Worm (Caenorhabditis elegans) whole organism, L1 larva: Measurements from ENCODE around the gene cyy-1.

Source experiments
- C04F5.9 ChIP-seq: sonication (generic microtip); optimal IDR thresholded peaks from 2 replicates; lab custom pipeline; 2016; ENCODE audit warnings: missing genetic modification characterization, missing compliant biosample characterization
- F16B12.6 ChIP-seq: fragments of 150-350 bp; optimal IDR thresholded peaks from 2 replicates; lab custom pipeline; 2014; ENCODE audit warnings: missing biosample characterization, missing genetic modification characterization
- Y116A8C.19 ChIP-seq: sonication (generic microtip); optimal IDR thresholded peaks from 2 replicates; lab custom pipeline; 2016; ENCODE audit warnings: missing compliant biosample characterization, missing genetic modification characterization, borderline replicate concordance
- aha-1 ChIP-seq: fragments of 150-350 bp; optimal IDR thresholded peaks from 2 replicates; lab custom pipeline; 2014; ENCODE audit warnings: missing biosample characterization, missing genetic modification characterization
- aly-2 ChIP-seq: fragments of 150-350 bp; optimal IDR thresholded peaks from 2 replicates; lab custom pipeline; 2014; ENCODE audit warnings: missing biosample characterization, missing genetic modification characterization
- ama-1 ChIP-seq: fragments of 150-350 bp; optimal IDR thresholded peaks from 2 replicates; lab custom pipeline; 2014
- blmp-1 ChIP-seq: fragments of 150-350 bp; optimal IDR thresholded peaks from 2 replicates; lab custom pipeline; 2014; ENCODE audit warnings: missing biosample characterization, missing genetic modification characterization
- ceh-8 ChIP-seq: fragments of 200-800 bp; sonication (Bioruptor generic); optimal IDR thresholded peaks from 2 replicates; lab custom pipeline; 2018; ENCODE audit warnings: mild to moderate bottlenecking, missing genetic modification characterization, moderate library complexity, missing compliant biosample characterization
- ceh-90 ChIP-seq: sonication (generic microtip); optimal IDR thresholded peaks from 2 replicates; lab custom pipeline; 2016; ENCODE audit warnings: missing genetic modification characterization, missing compliant biosample characterization
- dpl-1 ChIP-seq, 3 experiments: fragments of 150-350 bp in 2 of 3; sonication (generic microtip) in 1 of 3; optimal IDR thresholded peaks; 2 replicates each; lab custom pipeline; 2014 to 2017; ENCODE audit warnings: missing biosample characterization in 3 of 3, missing genetic modification characterization in 3 of 3, missing genetic modification reagents in 3 of 3
- dsc-1 ChIP-seq: sonication (generic microtip); optimal IDR thresholded peaks from 2 replicates; lab custom pipeline; 2016; ENCODE audit warnings: mild to moderate bottlenecking, missing genetic modification characterization, missing compliant biosample characterization
- efl-1 ChIP-seq, 4 experiments: fragments of 150-350 bp; optimal IDR thresholded peaks in 3 of 4; peaks in 1 of 4; 1 replicate in 1 of 4; 2 replicates in 3 of 4; lab custom pipeline; 2014; ENCODE audit warnings: missing biosample characterization in 2 of 4, missing genetic modification characterization in 2 of 4, missing genetic modification reagents in 2 of 4
- efl-3 ChIP-seq: fragments of 200-800 bp; sonication (Bioruptor generic); optimal IDR thresholded peaks from 2 replicates; lab custom pipeline; 2018; ENCODE audit warnings: mild to moderate bottlenecking, missing genetic modification characterization, missing compliant biosample characterization
- egl-13 ChIP-seq: sonication (generic microtip); optimal IDR thresholded peaks from 2 replicates; lab custom pipeline; 2016; ENCODE audit warnings: missing genotype, missing genetic modification reagents, missing genetic modification characterization, missing compliant biosample characterization
- egl-27 ChIP-seq, 2 experiments: fragments of 150-350 bp in 1 of 2; sonication (generic microtip); optimal IDR thresholded peaks; 3 replicates each; lab custom pipeline; 2017 to 2018; ENCODE audit warnings: missing biosample characterization in 2 of 2, missing genetic modification characterization in 2 of 2, missing genetic modification reagents in 2 of 2
- elt-2 ChIP-seq: sonication (generic microtip); optimal IDR thresholded peaks from 2 replicates; lab custom pipeline; 2016; ENCODE audit warnings: missing genetic modification characterization, mild to moderate bottlenecking, inconsistent platforms, missing compliant biosample characterization, missing genetic modification reagents
- elt-3 ChIP-seq, 6 experiments: fragments of 150-350 bp in 1 of 6; sonication (generic microtip); optimal IDR thresholded peaks; 2 replicates each; lab custom pipeline; 2017 to 2018; ENCODE audit warnings: missing biosample characterization in 6 of 6, missing genetic modification characterization in 6 of 6, inconsistent platforms in 1 of 6
- fkh-10 ChIP-seq: sonication (generic microtip); optimal IDR thresholded peaks from 2 replicates; lab custom pipeline; 2017; ENCODE audit warnings: missing biosample characterization, missing genetic modification reagents, missing genetic modification characterization
- fkh-8 ChIP-seq: sonication (generic microtip); optimal IDR thresholded peaks from 2 replicates; lab custom pipeline; 2016; ENCODE audit warnings: mild to moderate bottlenecking, missing genetic modification characterization, missing compliant biosample characterization
- hlh-17 ChIP-seq: fragments of 200-800 bp; sonication (Bioruptor generic); optimal IDR thresholded peaks from 2 replicates; lab custom pipeline; 2018; ENCODE audit warnings: missing genetic modification characterization, mild to moderate bottlenecking, missing compliant biosample characterization, moderate library complexity, borderline replicate concordance
- hlh-4 ChIP-seq: sonication (generic microtip); optimal IDR thresholded peaks from 2 replicates; lab custom pipeline; 2016; ENCODE audit warnings: mild to moderate bottlenecking, missing genetic modification characterization, missing compliant biosample characterization
- hpl-2 ChIP-seq: fragments of 150-350 bp; optimal IDR thresholded peaks from 2 replicates; lab custom pipeline; 2014; ENCODE audit warnings: missing biosample characterization, missing genetic modification reagents, missing genetic modification characterization
- isw-1 ChIP-seq: fragments of 200-800 bp; sonication (Bioruptor generic); IDR thresholded peaks from 2 replicates; pipeline ENCODE4 v1.3.6; 2022; ENCODE audit warnings: missing genetic modification characterization, missing compliant biosample characterization
- jun-1 ChIP-seq: fragments of 150-350 bp; optimal IDR thresholded peaks from 2 replicates; lab custom pipeline; 2014; ENCODE audit warnings: missing biosample characterization, missing genetic modification reagents, missing genetic modification characterization
- lin-13 ChIP-seq: fragments of 150-350 bp; optimal IDR thresholded peaks from 2 replicates; lab custom pipeline; 2014; ENCODE audit warnings: missing biosample characterization, missing genetic modification reagents, missing genetic modification characterization
- lin-14 ChIP-seq: fragments of 200-800 bp; sonication (Bioruptor generic); optimal IDR thresholded peaks from 2 replicates; lab custom pipeline; 2018; ENCODE audit warnings: mild to moderate bottlenecking, missing genetic modification characterization, moderate library complexity, missing compliant biosample characterization
- lin-15B ChIP-seq: fragments of 150-350 bp; sonication (generic microtip); optimal IDR thresholded peaks from 3 replicates; lab custom pipeline; 2014; ENCODE audit warnings: missing biosample characterization, missing genetic modification characterization
- lin-39 ChIP-seq: fragments of 150-350 bp; optimal IDR thresholded peaks from 2 replicates; lab custom pipeline; 2014; ENCODE audit warnings: missing biosample characterization, missing genetic modification reagents, missing genetic modification characterization
- lir-3 ChIP-seq: sonication (generic microtip); optimal IDR thresholded peaks from 2 replicates; lab custom pipeline; 2016; ENCODE audit warnings: mild to moderate bottlenecking, missing genetic modification characterization, moderate library complexity, missing compliant biosample characterization; ENCODE audit not compliant: poor library complexity
- lsy-2 ChIP-seq, 2 experiments: fragments of 150-350 bp; optimal IDR thresholded peaks; 2 replicates each; lab custom pipeline; 2014; ENCODE audit warnings: missing biosample characterization in 2 of 2, missing genetic modification characterization in 2 of 2
- mab-9 ChIP-seq: fragments of 200-800 bp; sonication (Bioruptor generic); IDR thresholded peaks from 2 replicates; pipeline ENCODE4 v1.3.6; 2022; ENCODE audit warnings: missing genetic modification reagents, missing genetic modification characterization, missing compliant biosample characterization
- nhr-11 ChIP-seq: fragments of 150-350 bp; optimal IDR thresholded peaks from 2 replicates; lab custom pipeline; 2014; ENCODE audit warnings: missing biosample characterization, missing genetic modification characterization
- nhr-12 ChIP-seq: sonication (generic microtip); optimal IDR thresholded peaks from 2 replicates; lab custom pipeline; 2017; ENCODE audit warnings: missing biosample characterization, missing genetic modification characterization
- nhr-19 ChIP-seq: fragments of 200-800 bp; sonication (Bioruptor generic); conservative IDR thresholded peaks from 2 replicates; pipeline ENCODE4 v1.3.6; 2022; ENCODE audit warnings: missing genetic modification characterization, missing compliant biosample characterization
- nhr-47 ChIP-seq: sonication (generic microtip); optimal IDR thresholded peaks from 2 replicates; lab custom pipeline; 2016; ENCODE audit warnings: mild to moderate bottlenecking, missing genetic modification characterization, moderate library complexity, missing compliant biosample characterization
- nhr-76 ChIP-seq: sonication (generic microtip); optimal IDR thresholded peaks from 2 replicates; lab custom pipeline; 2017; ENCODE audit warnings: missing biosample characterization, missing genetic modification characterization
- nhr-84 ChIP-seq: sonication (generic microtip); optimal IDR thresholded peaks from 2 replicates; lab custom pipeline; 2017; ENCODE audit warnings: missing biosample characterization, missing genetic modification characterization
- nhr-85 ChIP-seq: sonication (generic microtip); peaks from one replicate; lab custom pipeline; 2016; ENCODE audit warnings: missing genetic modification characterization, inconsistent platforms, missing compliant biosample characterization
- snpc-4 ChIP-seq: fragments of 150-350 bp; optimal IDR thresholded peaks from 2 replicates; lab custom pipeline; 2014; ENCODE audit warnings: missing biosample characterization, missing genetic modification characterization
- snu-23 ChIP-seq: sonication (generic microtip); optimal IDR thresholded peaks from 2 replicates; lab custom pipeline; 2016; ENCODE audit warnings: missing genetic modification characterization, missing compliant biosample characterization
- sox-4 ChIP-seq: sonication (generic microtip); optimal IDR thresholded peaks from 2 replicates; lab custom pipeline; 2016; ENCODE audit warnings: missing genetic modification characterization, missing compliant biosample characterization
- sup-37 ChIP-seq: fragments of 200-800 bp; sonication (Bioruptor generic); optimal IDR thresholded peaks from 2 replicates; lab custom pipeline; 2018; ENCODE audit warnings: mild to moderate bottlenecking, missing genetic modification characterization, missing compliant biosample characterization
- swsn-7 ChIP-seq: sonication (generic microtip); optimal IDR thresholded peaks from 2 replicates; lab custom pipeline; 2016; ENCODE audit warnings: missing genetic modification characterization, missing compliant biosample characterization
- unc-130 ChIP-seq: fragments of 150-350 bp; optimal IDR thresholded peaks from 2 replicates; lab custom pipeline; 2017; ENCODE audit warnings: missing biosample characterization, missing genetic modification characterization, inconsistent platforms
- unc-30 ChIP-seq: sonication (generic microtip); optimal IDR thresholded peaks from 2 replicates; lab custom pipeline; 2017; ENCODE audit warnings: missing biosample characterization, missing genetic modification characterization
- unc-98 ChIP-seq: fragments of 200-800 bp; sonication (Bioruptor generic); IDR thresholded peaks from 2 replicates; pipeline ENCODE4 v1.3.6; 2022; ENCODE audit warnings: missing genetic modification characterization, missing compliant biosample characterization
- xbp-1 ChIP-seq: sonication (generic microtip); optimal IDR thresholded peaks from 2 replicates; lab custom pipeline; 2016; ENCODE audit warnings: missing genetic modification characterization, missing compliant biosample characterization
- zip-4 ChIP-seq: fragments of 200-800 bp; sonication (Bioruptor generic); optimal IDR thresholded peaks from 2 replicates; lab custom pipeline; 2018; ENCODE audit warnings: mild to moderate bottlenecking, missing genetic modification characterization, moderate library complexity, missing compliant biosample characterization

Gene cyy-1

ce11 chrIII:8405449-8405962 is at the start of gene cyy-1, which contains the start of gene ubxn-4:
Gene cyy-1, plus strand, starts transcription at chrIII:8405874.
Gene ubxn-4, minus strand, starts transcription at chrIII:8405562.
- no peak for TF ChIP-seq blmp-1 (tag; lab: Kevin White, UChicago)
- TF ChIP-seq unc-130 (tag; lab: Kevin White, UChicago), result no peak
- TF ChIP-seq lsy-2 (tag; optimal IDR thresholded peaks at IDR 0.05; lab: Kevin White, UChicago), result peak in 1 of 2 experiments; percentile 31
- peak in 1 of 3 experiments; percentile 27 for TF ChIP-seq dpl-1 (GFP tag; optimal IDR thresholded peaks at IDR 0.05; lab: Kevin White, UChicago)
- TF ChIP-seq xbp-1 (tag; lab: Kevin White, UChicago), result peak; percentile 51
- TF ChIP-seq C04F5.9 (tag; lab: Kevin White, UChicago), result no peak
- TF ChIP-seq lin-14 (GFP tag; lab: Kevin White, UChicago), result peak; percentile 7
- no peak for TF ChIP-seq efl-1 (optimal IDR thresholded peaks at IDR 0.05; lab: Kevin White, UChicago)
- peak in 1 of 2 experiments; percentile 92 for TF ChIP-seq efl-1 (GFP tag; optimal IDR thresholded peaks at IDR 0.05 in 1 of 2; lab: Kevin White, UChicago)

ce11 chrIII:8356407-8356881 is 49.2 kb upstream of the cyy-1 start:
- TF ChIP-seq C04F5.9 (tag; lab: Kevin White, UChicago), result peak; percentile 39
- TF ChIP-seq unc-98 (GFP tag; lab: Robert Waterston, UW), result no peak
- no peak for TF ChIP-seq mab-9 (GFP tag; lab: Robert Waterston, UW)
- TF ChIP-seq fkh-10, result peak; percentile 68
- peak; percentile 63 for TF ChIP-seq lir-3
- TF ChIP-seq swsn-7, result peak; percentile 73
- no peak for TF ChIP-seq sox-4 (tag; lab: Kevin White, UChicago)
- peak; percentile 10 for TF ChIP-seq ceh-8 (GFP tag; lab: Kevin White, UChicago)
- TF ChIP-seq nhr-47, result peak; percentile 69
- peak; percentile 84 for TF ChIP-seq nhr-85 (tag; lab: Kevin White, UChicago)
- peak; percentile 75 for TF ChIP-seq nhr-19
- peak; percentile 72 to 85 for TF ChIP-seq efl-1 (optimal IDR thresholded peaks at IDR 0.05; lab: Kevin White, UChicago)
- peak; percentile 53 to 54 for TF ChIP-seq efl-1 (GFP tag; optimal IDR thresholded peaks at IDR 0.05 in 1 of 2; lab: Kevin White, UChicago)
- no peak for TF ChIP-seq sup-37 (GFP tag; lab: Kevin White, UChicago)
- no peak for TF ChIP-seq aha-1 (tag; lab: Kevin White, UChicago)
- no peak for TF ChIP-seq lin-39
- TF ChIP-seq hlh-4 (tag; lab: Kevin White, UChicago), result no peak
- TF ChIP-seq egl-13 (tag; lab: Kevin White, UChicago), result no peak
- TF ChIP-seq lin-14 (GFP tag; lab: Kevin White, UChicago), result peak; percentile 95
- no peak for TF ChIP-seq ama-1 (lab: Kevin White, UChicago)
- peak; percentile 46 for TF ChIP-seq lin-15B (tag; lab: Kevin White, UChicago)
- TF ChIP-seq snu-23 (GFP tag; lab: Kevin White, UChicago), result peak; percentile 91
- TF ChIP-seq elt-2 (tag; lab: Kevin White, UChicago), result peak; percentile 2
- peak; percentile 17; the same call in 1 of the 2 replicates for TF ChIP-seq isw-1 (GFP tag; lab: Robert Waterston, UW)
- TF ChIP-seq nhr-12, result no peak
- TF ChIP-seq hpl-2 (GFP tag; lab: Kevin White, UChicago), result no peak
- no peak for TF ChIP-seq nhr-84 (tag; lab: Kevin White, UChicago)
- peak; percentile 42 for TF ChIP-seq unc-130 (tag; lab: Kevin White, UChicago)
- peak; percentile 57 for TF ChIP-seq xbp-1 (tag; lab: Kevin White, UChicago)
- TF ChIP-seq Y116A8C.19 (tag; lab: Kevin White, UChicago), result no peak
- TF ChIP-seq jun-1 (tag; lab: Kevin White, UChicago), result peak; percentile 50
- TF ChIP-seq nhr-76 (tag; lab: Kevin White, UChicago), result no peak
- TF ChIP-seq aly-2, result peak; percentile 77
- peak; percentile 58 for TF ChIP-seq dsc-1 (tag; lab: Kevin White, UChicago)
- TF ChIP-seq ceh-90 (tag; lab: Kevin White, UChicago), result no peak
- peak; percentile 26 for TF ChIP-seq snpc-4
- peak; percentile 80 for TF ChIP-seq fkh-8
- peak; percentile 56 for TF ChIP-seq lin-13
- TF ChIP-seq unc-30, result no peak
- TF ChIP-seq nhr-11 (tag; lab: Kevin White, UChicago), result no peak
- no peak for TF ChIP-seq efl-3 (GFP tag; lab: Kevin White, UChicago)
- no peak for TF ChIP-seq hlh-17 (GFP tag; lab: Kevin White, UChicago)
- TF ChIP-seq zip-4, result peak; percentile 10
- peak; percentile 16 for TF ChIP-seq F16B12.6
- TF ChIP-seq egl-27 (tag; optimal IDR thresholded peaks at IDR 0.05; lab: Kevin White, UChicago), result peak in 1 of 2 experiments; percentile 4
- TF ChIP-seq elt-3 (tag; optimal IDR thresholded peaks at IDR 0.05; lab: Kevin White, UChicago), result peak in 2 of 6 experiments; percentile 5 to 24
